Worm (Caenorhabditis elegans): ENCODE measurements around the gene perm-2.

- no peak for TF ChIP-seq unc-55 (GFP tag; optimal IDR thresholded peaks at IDR 0.05)
- TF ChIP-seq unc-62 (GFP tag; optimal IDR thresholded peaks at IDR 0.05), result no peak
- no peak for TF ChIP-seq ama-1 (optimal IDR thresholded peaks at IDR 0.05)
- no peak for TF ChIP-seq snpc-4 (tag; optimal IDR thresholded peaks at IDR 0.05)
- no peak for TF ChIP-seq nhr-237 (tag; optimal IDR thresholded peaks at IDR 0.05)
- no peak for TF ChIP-seq ceh-16 (tag; optimal IDR thresholded peaks at IDR 0.05)
Measured at ce11 chrIV:1096154-1096553, 30.4 kb upstream of the perm-2 start.
